Fruit fly (Drosophila melanogaster) whole organism, wandering third instar larva: ENCODE measurements around the gene CG32369.

Source experiments
- Dfd ChIP-seq: fragments of >200 bp; optimal IDR thresholded peaks from 2 replicates; lab custom pipeline; 2017; ENCODE audit warnings: missing biosample characterization, missing genetic modification characterization
- GATAd ChIP-seq: sonication (Bioruptor generic); optimal IDR thresholded peaks from 2 replicates; lab custom pipeline; 2016; ENCODE audit warnings: missing biosample characterization, missing genetic modification characterization
- HLH106 ChIP-seq: fragments of 200-800 bp; optimal IDR thresholded peaks from 3 replicates; lab custom pipeline; 2019; ENCODE audit warnings: missing biosample characterization, mild to moderate bottlenecking, missing genetic modification characterization, moderate library complexity
- Hr78 ChIP-seq: fragments of >200 bp; optimal IDR thresholded peaks from 2 replicates; lab custom pipeline; 2017; ENCODE audit warnings: missing biosample characterization, missing genetic modification characterization
- Hr83 ChIP-seq: fragments of 200-300 bp; sonication (Bioruptor generic); optimal IDR thresholded peaks from 2 replicates; lab custom pipeline; 2016; ENCODE audit warnings: missing biosample characterization, mild to moderate bottlenecking, missing genetic modification characterization, moderate library complexity; ENCODE audit not compliant: poor library complexity, severe bottlenecking
- OdsH ChIP-seq: fragments of 200-800 bp; sonication (Bioruptor generic); optimal IDR thresholded peaks from 2 replicates; lab custom pipeline; 2016; ENCODE audit warnings: missing biosample characterization, mild to moderate bottlenecking, missing genetic modification characterization
- br ChIP-seq: fragments of 200-800 bp; sonication (Bioruptor generic); optimal IDR thresholded peaks from 2 replicates; lab custom pipeline; 2016; ENCODE audit warnings: missing biosample characterization, missing genetic modification characterization
- dmrt93B ChIP-seq: fragments of 200-800 bp; sonication (Bioruptor generic); optimal IDR thresholded peaks from 2 replicates; lab custom pipeline; 2018; ENCODE audit warnings: missing biosample characterization, mild to moderate bottlenecking, missing genetic modification characterization
- jim ChIP-seq: fragments of 175-275, 200-325 bp; sonication (Bioruptor generic); optimal IDR thresholded peaks from 2 replicates; lab custom pipeline; 2016; ENCODE audit warnings: missing biosample characterization, mild to moderate bottlenecking, missing genetic modification characterization
- lola ChIP-seq: fragments of >200 bp; optimal IDR thresholded peaks from 2 replicates; lab custom pipeline; 2017; ENCODE audit warnings: missing biosample characterization, missing genetic modification characterization
- pan ChIP-seq: fragments of >200 bp; optimal IDR thresholded peaks from 2 replicates; lab custom pipeline; 2017
- psq ChIP-seq: fragments of 200-800 bp; sonication (Bioruptor generic); optimal IDR thresholded peaks from 3 replicates; lab custom pipeline; 2017; ENCODE audit warnings: missing biosample characterization, mild to moderate bottlenecking, missing genetic modification characterization, moderate library complexity
- tai ChIP-seq: sonication (Bioruptor generic); optimal IDR thresholded peaks from 2 replicates; lab custom pipeline; 2016; ENCODE audit warnings: missing biosample characterization, missing genetic modification characterization

dm6 chr3L:7747044-7747443 lies 62.6 kb downstream of the CG32369 start, which contains the start of gene CG13685:
- TF ChIP-seq lola (no peak), tai (GFP tag; lab: Kevin White, UChicago) (no peak), GATAd (GFP tag; lab: Kevin White, UChicago) (no peak), Hr78 (GFP tag; lab: Kevin White, UChicago) (no peak), Dfd (GFP tag; lab: Kevin White, UChicago) (no peak), HLH106 (tag; lab: Kevin White, UChicago) (no peak), dmrt93B (GFP tag; lab: Kevin White, UChicago) (no peak), psq (GFP tag; lab: Kevin White, UChicago) (no peak), br (GFP tag; lab: Kevin White, UChicago) (no peak), Hr83 (GFP tag; lab: Kevin White, UChicago) (no peak), pan (lab: Kevin White, UChicago) (no peak), OdsH (GFP tag; lab: Kevin White, UChicago) (no peak), jim (GFP tag; lab: Kevin White, UChicago) (no peak)
